Fruit fly (Drosophila melanogaster) whole organism, embryonic: Measurements from ENCODE around the gene Sgs5.

Experiments
- Adf1 ChIP-seq: fragments of 200-800 bp; sonication (Bioruptor generic); IDR thresholded peaks from 2 replicates; pipeline ENCODE4 v1.3.6; 2022; ENCODE audit warnings: missing biosample characterization, missing genetic modification characterization
- Atf3 ChIP-seq: fragments of 200-800 bp; sonication (Bioruptor generic); optimal IDR thresholded peaks from 3 replicates; lab custom pipeline; 2016; ENCODE audit warnings: missing biosample characterization, missing genetic modification characterization
- Awh ChIP-seq: fragments of 200-800 bp; sonication (Bioruptor generic); IDR thresholded peaks from 2 replicates; pipeline ENCODE4, ENCODE4 v1.3.6; 2022; ENCODE audit warnings: missing biosample characterization, missing genetic modification characterization
- BEAF-32 ChIP-seq: fragments of 200-800 bp; sonication (Bioruptor generic); optimal IDR thresholded peaks from 3 replicates; lab custom pipeline; 2017; ENCODE audit warnings: missing biosample characterization, missing genetic modification characterization, mild to moderate bottlenecking, moderate library complexity, missing genetic modification reagents
- Blimp-1 ChIP-seq: fragments of 200-800 bp; sonication (Bioruptor generic); optimal IDR thresholded peaks from 3 replicates; lab custom pipeline; 2018; ENCODE audit warnings: missing biosample characterization, missing genetic modification characterization, mild to moderate bottlenecking, moderate library complexity, missing genetic modification reagents
- CG10366 ChIP-seq: fragments of 200-800 bp; sonication (Bioruptor generic); IDR thresholded peaks from 2 replicates; pipeline ENCODE4 v1.3.6; 2022; ENCODE audit warnings: missing biosample characterization, missing genetic modification characterization
- CG10462 ChIP-seq: fragments of 200-800 bp; sonication (Bioruptor generic); optimal IDR thresholded peaks from 2 replicates; lab custom pipeline; 2016; ENCODE audit warnings: missing biosample characterization, missing genetic modification characterization
- CG11093 ChIP-seq: fragments of 200-800 bp; sonication (Bioruptor generic); IDR thresholded peaks from 3 replicates; pipeline ENCODE4 v1.3.6; 2022; ENCODE audit warnings: missing biosample characterization, missing genetic modification characterization
- CG12071 ChIP-seq: fragments of 200-800 bp; sonication (Bioruptor generic); optimal IDR thresholded peaks from 3 replicates; lab custom pipeline; 2018; ENCODE audit warnings: missing biosample characterization, mild to moderate bottlenecking, missing genetic modification characterization
- CG1233 ChIP-seq: fragments of 200-800 bp; sonication (Bioruptor generic); optimal IDR thresholded peaks from 4 replicates; lab custom pipeline; 2018; ENCODE audit warnings: missing biosample characterization, mild to moderate bottlenecking, missing genetic modification characterization
- CG12942 ChIP-seq: fragments of 200-800 bp; sonication (Bioruptor generic); optimal IDR thresholded peaks from 3 replicates; lab custom pipeline; 2016; ENCODE audit warnings: missing biosample characterization, missing genetic modification characterization
- CG14710 ChIP-seq: fragments of 200-800 bp; sonication (Bioruptor generic); optimal IDR thresholded peaks from 3 replicates; lab custom pipeline; 2019; ENCODE audit warnings: missing biosample characterization, mild to moderate bottlenecking, missing genetic modification characterization, moderate library complexity
- CG15514 ChIP-seq: fragments of 200-800 bp; sonication (Bioruptor generic); optimal IDR thresholded peaks from 3 replicates; lab custom pipeline; 2017; ENCODE audit warnings: missing biosample characterization, missing genetic modification characterization, mild to moderate bottlenecking, moderate library complexity, missing genetic modification reagents
- CG18262 ChIP-seq: fragments of 200-800 bp; optimal IDR thresholded peaks from 3 replicates; lab custom pipeline; 2019; ENCODE audit warnings: missing biosample characterization, mild to moderate bottlenecking, missing genetic modification characterization, moderate library complexity
- CG2875 ChIP-seq: fragments of 200-800 bp; sonication (Bioruptor generic); optimal IDR thresholded peaks from 2 replicates; lab custom pipeline; 2017; ENCODE audit warnings: missing biosample characterization, mild to moderate bottlenecking, missing genetic modification characterization, missing genetic modification reagents
- CG2889 ChIP-seq: fragments of 200-800 bp; sonication (Bioruptor generic); IDR thresholded peaks from 3 replicates; pipeline ENCODE4 v1.3.6; 2022; ENCODE audit warnings: missing biosample characterization, missing genetic modification characterization
- CG30020 ChIP-seq: fragments of 200-800 bp; optimal IDR thresholded peaks from 2 replicates; lab custom pipeline; 2019; ENCODE audit warnings: missing biosample characterization, mild to moderate bottlenecking, missing genetic modification characterization, moderate library complexity
- CG31388 ChIP-seq: fragments of 200-800 bp; sonication (Bioruptor generic); optimal IDR thresholded peaks from 2 replicates; lab custom pipeline; 2016; ENCODE audit warnings: missing biosample characterization, missing genetic modification characterization
- CG31441 ChIP-seq: fragments of 200-800 bp; sonication (Bioruptor generic); IDR thresholded peaks from 2 replicates; pipeline ENCODE4 v1.3.6; 2022; ENCODE audit warnings: missing biosample characterization, missing genetic modification characterization
- CG32772 ChIP-seq: fragments of 200-800 bp; sonication (Bioruptor generic); IDR thresholded peaks from 2 replicates; pipeline ENCODE4 v1.3.6; 2022; ENCODE audit warnings: missing biosample characterization, missing genetic modification characterization
- CG3407 ChIP-seq: fragments of 200-800 bp; sonication (Bioruptor generic); optimal IDR thresholded peaks from 2 replicates; lab custom pipeline; 2018; ENCODE audit warnings: missing biosample characterization, mild to moderate bottlenecking, missing genetic modification characterization
- CG3995 ChIP-seq: fragments of 200-800 bp; sonication (Bioruptor generic); optimal IDR thresholded peaks from 3 replicates; lab custom pipeline; 2016; ENCODE audit warnings: missing biosample characterization, missing genetic modification characterization
- CG6175 ChIP-seq: fragments of 200-800 bp; sonication (Bioruptor generic); IDR thresholded peaks from 3 replicates; pipeline ENCODE4 v1.3.6; 2022; ENCODE audit warnings: missing biosample characterization, missing genetic modification characterization
- CG6791 ChIP-seq: fragments of 200-800 bp; sonication (Bioruptor generic); IDR thresholded peaks from 3 replicates; pipeline ENCODE4 v1.3.6; 2022; ENCODE audit warnings: missing biosample characterization, missing genetic modification characterization; ENCODE audit not compliant: partially characterized antibody
- CG7271 ChIP-seq: fragments of 200-800 bp; sonication (Bioruptor generic); optimal IDR thresholded peaks from 2 replicates; lab custom pipeline; 2018; ENCODE audit warnings: missing biosample characterization, mild to moderate bottlenecking, missing genetic modification characterization, moderate library complexity
- CTCF ChIP-seq: fragments of 200-800 bp; sonication (Bioruptor generic); optimal IDR thresholded peaks from 2 replicates; lab custom pipeline; 2017; ENCODE audit warnings: missing biosample characterization, mild to moderate bottlenecking, missing genetic modification characterization, moderate library complexity
- Gug ChIP-seq: fragments of 200-800 bp; sonication (Bioruptor generic); IDR thresholded peaks from 4 replicates; pipeline ENCODE4 v1.3.6; 2022; ENCODE audit warnings: missing biosample characterization, missing genetic modification characterization
- MBD-R2 ChIP-seq: fragments of 200-800 bp; sonication (Bioruptor generic); IDR thresholded peaks from 2 replicates; pipeline ENCODE4 v1.3.6; 2022; ENCODE audit warnings: missing biosample characterization, missing genetic modification characterization
- Med ChIP-seq: fragments of 200-800 bp; sonication (Bioruptor generic); peaks from one replicate; lab custom pipeline; 2016; ENCODE audit warnings: missing biosample characterization, missing genetic modification characterization, mild to moderate bottlenecking, inconsistent platforms, moderate library complexity
- Nf-YB ChIP-seq: fragments of 200-800 bp; sonication (Bioruptor generic); optimal IDR thresholded peaks from 3 replicates; lab custom pipeline; 2019; ENCODE audit warnings: missing biosample characterization, mild to moderate bottlenecking, missing genetic modification characterization, moderate library complexity
- Pdp1 ChIP-seq, 2 experiments: fragments of 200-800 bp; sonication (Bioruptor generic); optimal IDR thresholded peaks; 3 replicates each; lab custom pipeline; 2016; ENCODE audit warnings: missing biosample characterization in 2 of 2, missing genetic modification characterization in 2 of 2, mild to moderate bottlenecking in 1 of 2, moderate library complexity in 1 of 2
- Ptx1 ChIP-seq: fragments of 200-800 bp; sonication (Bioruptor generic); IDR thresholded peaks from 2 replicates; pipeline ENCODE4 v1.3.6; 2022; ENCODE audit warnings: missing biosample characterization, missing genetic modification characterization
- Sin3A ChIP-seq: fragments of >200 bp; optimal IDR thresholded peaks from 2 replicates; lab custom pipeline; 2018
- Trl ChIP-seq, 3 experiments: fragments of >200 bp in 2 of 3; fragments of 200-800 bp in 1 of 3; sonication (Bioruptor generic) in 1 of 3; optimal IDR thresholded peaks; 2 replicates in 1 of 3; 3 replicates in 2 of 3; lab custom pipeline; 2016 to 2017; ENCODE audit warnings: missing biosample characterization in 1 of 3, missing genetic modification characterization in 1 of 3
- amos ChIP-seq: fragments of 200-800 bp; sonication (Bioruptor generic); IDR thresholded peaks from 2 replicates; pipeline ENCODE4 v1.3.6; 2022; ENCODE audit warnings: missing biosample characterization, missing genetic modification characterization; ENCODE audit not compliant: partially characterized antibody
- bbx ChIP-seq: fragments of 200-800 bp; sonication (Bioruptor generic); IDR thresholded peaks from 2 replicates; pipeline ENCODE4 v1.3.6; 2022; ENCODE audit warnings: missing biosample characterization, missing genetic modification characterization; ENCODE audit not compliant: partially characterized antibody
- croc ChIP-seq: fragments of 200-800 bp; sonication (Bioruptor generic); conservative IDR thresholded peaks from 3 replicates; pipeline ENCODE4 v1.3.6; 2022; ENCODE audit warnings: missing biosample characterization, missing genetic modification characterization
- fru ChIP-seq: fragments of >200 bp; optimal IDR thresholded peaks from 2 replicates; lab custom pipeline; 2017
- gem ChIP-seq: fragments of 200-800 bp; sonication (Bioruptor generic); optimal IDR thresholded peaks from 2 replicates; lab custom pipeline; 2019; ENCODE audit warnings: missing biosample characterization, mild to moderate bottlenecking, missing genetic modification characterization, moderate library complexity
- gsb-n ChIP-seq: fragments of 200-800 bp; sonication (Bioruptor generic); optimal IDR thresholded peaks from 3 replicates; lab custom pipeline; 2018; ENCODE audit warnings: missing biosample characterization, mild to moderate bottlenecking, missing genetic modification characterization
- h ChIP-seq: fragments of >200 bp; optimal IDR thresholded peaks from 2 replicates; lab custom pipeline; 2017
- hkb ChIP-seq, 2 experiments: fragments of 200-800 bp in 1 of 2; fragments of >200 bp in 1 of 2; sonication (Bioruptor generic) in 1 of 2; IDR thresholded peaks in 1 of 2; optimal IDR thresholded peaks in 1 of 2; 2 replicates each; pipeline versions ENCODE4 v1.3.6 to Lab custom; 2017 to 2022; ENCODE audit warnings: missing biosample characterization in 1 of 2, missing genetic modification characterization in 1 of 2
- inv ChIP-seq: fragments of 200-800 bp; sonication (Bioruptor generic); IDR thresholded peaks from 2 replicates; pipeline ENCODE4 v1.3.6; 2022; ENCODE audit warnings: missing biosample characterization, missing genetic modification characterization; ENCODE audit not compliant: partially characterized antibody
- jing ChIP-seq: fragments of 200-800 bp; sonication (Bioruptor generic); optimal IDR thresholded peaks from 2 replicates; lab custom pipeline; 2018; ENCODE audit warnings: missing biosample characterization, mild to moderate bottlenecking, missing genetic modification characterization
- klu ChIP-seq: fragments of 200-800 bp; sonication (Bioruptor generic); IDR thresholded peaks from 2 replicates; pipeline ENCODE4 v1.3.6; 2022; ENCODE audit warnings: missing biosample characterization, missing genetic modification characterization
- lab ChIP-seq: fragments of 200-800 bp; sonication (Bioruptor generic); optimal IDR thresholded peaks from 3 replicates; lab custom pipeline; 2017; ENCODE audit warnings: missing biosample characterization, missing genetic modification characterization, mild to moderate bottlenecking, moderate library complexity, missing genetic modification reagents
- pho ChIP-seq: fragments of 200-800 bp; sonication (Bioruptor generic); optimal IDR thresholded peaks from 2 replicates; lab custom pipeline; 2016; ENCODE audit warnings: missing biosample characterization, missing genetic modification characterization
- psq ChIP-seq: fragments of 200-800 bp; sonication (Bioruptor generic); optimal IDR thresholded peaks from 2 replicates; lab custom pipeline; 2017; ENCODE audit warnings: missing biosample characterization, missing genetic modification characterization
- tin ChIP-seq: fragments of 200-800 bp; sonication (Bioruptor generic); optimal IDR thresholded peaks from 3 replicates; lab custom pipeline; 2016; ENCODE audit warnings: missing biosample characterization, missing genetic modification characterization

The Sgs5 gene

DNA sequence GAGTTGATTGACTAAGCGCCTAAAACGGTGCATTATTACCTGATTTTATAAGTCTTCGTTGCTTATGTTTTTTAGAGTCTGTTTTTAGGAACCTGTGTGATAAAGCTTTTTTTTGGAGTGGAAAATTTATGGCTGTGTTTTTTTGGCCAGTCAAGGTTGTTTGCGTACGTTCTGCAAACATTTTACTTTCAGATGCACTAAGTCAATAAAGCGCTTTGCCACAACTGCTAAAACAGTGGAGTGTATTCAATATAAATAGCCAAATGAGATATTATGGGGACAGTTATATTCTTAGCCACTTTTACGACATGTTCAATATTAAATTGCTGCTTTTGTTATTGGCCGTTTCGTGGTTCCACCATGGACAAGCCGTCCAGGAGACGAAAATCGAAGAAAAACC is at the start of gene Sgs5:
Gene Sgs5, plus strand, starts transcription at position 279 of the 400 bp plus-strand sequence.
- TF ChIP-seq Atf3 (GFP tag; lab: Kevin White, UChicago) (no peak), inv (GFP tag; lab: Robert Waterston, UW) (no peak), pho (GFP tag; lab: Kevin White, UChicago) (no peak), CG3995 (GFP tag; lab: Kevin White, UChicago) (no peak), gsb-n (tag; lab: Kevin White, UChicago) (no peak), jing (GFP tag; lab: Kevin White, UChicago) (no peak), Ptx1 (GFP tag; lab: Robert Waterston, UW) (no peak), CG11093 (GFP tag; lab: Robert Waterston, UW) (no peak), h (lab: Kevin White, UChicago) (no peak), CG2889 (GFP tag; lab: Robert Waterston, UW) (no peak), gem (tag; lab: Kevin White, UChicago) (no peak), CG32772 (GFP tag; lab: Robert Waterston, UW) (no peak), CG12942 (GFP tag; lab: Kevin White, UChicago) (no peak), Trl (optimal IDR thresholded peaks at IDR 0.05; lab: Kevin White, UChicago) (no peak), Trl (GFP tag; optimal IDR thresholded peaks at IDR 0.05; lab: Kevin White, UChicago) (no peak)

DNA sequence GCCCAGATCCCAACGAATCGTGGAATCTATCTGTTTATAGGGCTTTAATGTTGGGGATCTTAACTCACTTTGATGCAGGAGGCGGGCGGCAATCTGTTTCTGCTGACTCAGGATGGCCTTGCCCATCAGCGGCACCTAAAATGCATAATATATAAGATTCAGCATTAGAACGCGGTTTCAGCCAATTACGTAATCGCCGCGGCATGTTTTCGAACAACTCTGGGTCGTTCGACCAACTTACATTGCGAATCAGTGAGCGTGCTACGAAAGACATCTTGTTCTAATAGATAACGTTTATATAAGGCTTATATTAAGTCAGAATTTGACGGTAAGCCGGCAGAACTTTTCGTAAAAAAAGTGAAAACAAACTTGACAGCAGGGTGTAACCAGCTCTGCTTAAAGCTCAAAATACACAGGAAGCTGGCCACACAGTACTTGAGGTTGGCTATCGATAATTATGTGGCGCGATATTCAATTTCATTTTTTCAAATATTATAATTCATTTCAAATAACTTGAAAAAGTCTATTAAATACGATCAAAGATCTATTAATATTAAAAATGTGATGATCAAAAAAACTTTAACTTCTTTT is 49.0 kb upstream of the Sgs5 start, which contains the start of gene Prx3:
Gene Prx3, minus strand, starts transcription at position 417 of the 591 bp plus-strand sequence.
- TF ChIP-seq CG3407 (GFP tag; lab: Kevin White, UChicago) (no peak), hkb (optimal IDR thresholded peaks at IDR 0.05; lab: Kevin White, UChicago) (no peak), hkb (GFP tag; IDR thresholded peaks at IDR 0.05; lab: Robert Waterston, UW) (no peak), klu (GFP tag; lab: Robert Waterston, UW) (no peak), CG1233 (GFP tag; lab: Kevin White, UChicago) (no peak), Ptx1 (GFP tag; lab: Robert Waterston, UW) (no peak), CG6175 (GFP tag; lab: Robert Waterston, UW) (no peak), Sin3A (peak; percentile 9), Med (peak; percentile 5), amos (no peak), CG15514 (peak; percentile 12), bbx (GFP tag; lab: Robert Waterston, UW) (peak; percentile 41; the same call in 1 of the 2 replicates), lab (GFP tag; lab: Kevin White, UChicago) (no peak), CG2875 (GFP tag; lab: Kevin White, UChicago) (no peak), tin (GFP tag; lab: Kevin White, UChicago) (no peak), CG31388 (GFP tag; lab: Kevin White, UChicago) (no peak), psq (GFP tag; lab: Kevin White, UChicago) (no peak), Blimp-1 (GFP tag; lab: Kevin White, UChicago) (peak; percentile 96), CG30020 (tag; lab: Kevin White, UChicago) (no peak), CG18262 (tag; lab: Kevin White, UChicago) (no peak), Gug (GFP tag; lab: Robert Waterston, UW) (no peak), croc (GFP tag; lab: Robert Waterston, UW) (no peak), fru (lab: Kevin White, UChicago) (no peak), CG6791 (peak; percentile 38; the same call in 1 of the 3 replicates), inv (GFP tag; lab: Robert Waterston, UW) (no peak), Adf1 (GFP tag; lab: Robert Waterston, UW) (no peak), Nf-YB (GFP tag; lab: Kevin White, UChicago) (no peak), CG10462 (no peak), BEAF-32 (GFP tag; lab: Kevin White, UChicago) (peak; percentile 26), CG2889 (GFP tag; lab: Robert Waterston, UW) (no peak), CG10366 (GFP tag; lab: Robert Waterston, UW) (no peak), CG12071 (GFP tag; lab: Kevin White, UChicago) (no peak), Awh (GFP tag; lab: Robert Waterston, UW) (no peak), CG14710 (tag; lab: Kevin White, UChicago) (peak; percentile 3), CTCF (GFP tag; lab: Kevin White, UChicago) (no peak), MBD-R2 (GFP tag; lab: Robert Waterston, UW) (peak; percentile 63), Pdp1 (GFP tag; optimal IDR thresholded peaks at IDR 0.05; lab: Kevin White, UChicago) (peak in 1 of 2 experiments; percentile 99), CG7271 (no peak), CG31441 (GFP tag; lab: Robert Waterston, UW) (no peak)
